Worm (Caenorhabditis elegans): ENCODE results near the gene K09C6.8.

DNA sequence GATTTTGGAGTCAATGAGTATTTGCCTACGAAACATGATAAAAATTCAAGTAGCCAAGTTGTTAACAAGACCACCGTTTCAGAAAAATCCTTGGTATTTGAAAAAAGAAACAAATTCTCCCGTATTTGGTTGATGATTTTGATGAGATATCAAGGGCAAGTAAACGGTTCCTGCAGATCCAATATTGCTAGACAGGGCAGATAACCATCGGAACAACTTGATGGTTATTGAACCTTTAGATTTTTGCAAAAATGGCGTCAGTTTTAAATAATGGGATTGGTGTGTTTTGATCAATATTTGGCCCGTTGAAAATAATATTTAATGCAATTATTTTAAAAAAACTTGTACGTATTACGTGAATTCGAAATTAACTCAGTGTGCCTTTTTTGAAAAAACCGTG is 42.7 kb downstream of the K09C6.8 start:
- TF ChIP-seq B0310.2 (tag; optimal IDR thresholded peaks at IDR 0.05) (no peak), ceh-36 (tag; optimal IDR thresholded peaks at IDR 0.05) (no peak), hmg-4 (GFP tag; optimal IDR thresholded peaks at IDR 0.05) (no peak), ets-7 (tag; optimal IDR thresholded peaks at IDR 0.05) (no peak), ama-1 (optimal IDR thresholded peaks at IDR 0.05) (no peak), hmbx-1 (tag; optimal IDR thresholded peaks at IDR 0.05) (no peak), aly-1 (tag; optimal IDR thresholded peaks at IDR 0.05) (no peak), scrt-1 (GFP tag; IDR thresholded peaks at IDR 0.05) (no peak), F13C5.2 (tag; optimal IDR thresholded peaks at IDR 0.05) (no peak), hnd-1 (tag; optimal IDR thresholded peaks at IDR 0.05) (no peak), flt-1 (GFP tag; IDR thresholded peaks at IDR 0.05) (no peak), tbx-11 (GFP tag; IDR thresholded peaks at IDR 0.05) (no peak), tra-4 (tag; optimal IDR thresholded peaks at IDR 0.05) (no peak)

Data from whole organism, early embryonic.